Worm (Caenorhabditis elegans): ENCODE results near the gene col-164.

DNA sequence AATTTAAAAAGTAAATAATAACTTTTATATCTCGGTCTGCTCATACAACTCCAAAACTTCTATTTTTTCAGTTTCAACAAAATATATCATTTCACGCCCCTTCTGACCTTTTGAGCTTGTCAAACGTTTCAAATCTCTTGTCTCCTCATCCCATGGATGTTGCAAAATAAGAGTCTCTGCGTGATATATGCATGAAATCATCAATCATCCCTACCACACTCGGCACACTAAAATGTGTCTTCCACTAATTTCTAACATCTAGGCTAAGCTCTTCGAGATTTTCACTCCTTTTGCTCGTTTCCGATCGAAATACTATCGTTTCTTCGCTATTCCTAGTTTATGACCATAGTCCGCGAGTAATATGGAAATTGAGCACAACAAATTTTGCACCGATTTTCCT is 5.7 kb downstream of the col-164 start:
- peak; percentile 34 for TF ChIP-seq lin-39 (tag; optimal IDR thresholded peaks at IDR 0.05)
- no peak for TF ChIP-seq fos-1 (tag; optimal IDR thresholded peaks at IDR 0.05)
- TF ChIP-seq elt-2 (tag; optimal IDR thresholded peaks at IDR 0.05): no peak

Data from whole organism, L3 larva.